Fruit fly (Drosophila melanogaster) whole organism, embryonic: ENCODE measurements around the gene NimB5.

Experiments
- Abd-B ChIP-seq: fragments of 200-800 bp; sonication (Bioruptor generic); optimal IDR thresholded peaks from 2 replicates; lab custom pipeline; 2018; ENCODE audit warnings: missing biosample characterization, mild to moderate bottlenecking, missing genetic modification characterization, moderate library complexity
- Adf1 ChIP-seq: fragments of 200-800 bp; sonication (Bioruptor generic); IDR thresholded peaks from 2 replicates; pipeline ENCODE4 v1.3.6; 2022; ENCODE audit warnings: missing biosample characterization, missing genetic modification characterization
- Antp ChIP-seq: fragments of 200-800 bp; sonication (Bioruptor generic); optimal IDR thresholded peaks from 3 replicates; lab custom pipeline; 2016; ENCODE audit warnings: missing biosample characterization, missing genetic modification characterization
- Atf3 ChIP-seq: fragments of 200-800 bp; sonication (Bioruptor generic); optimal IDR thresholded peaks from 3 replicates; lab custom pipeline; 2016; ENCODE audit warnings: missing biosample characterization, missing genetic modification characterization
- Blimp-1 ChIP-seq: fragments of 200-800 bp; sonication (Bioruptor generic); optimal IDR thresholded peaks from 3 replicates; lab custom pipeline; 2018; ENCODE audit warnings: missing biosample characterization, missing genetic modification characterization, mild to moderate bottlenecking, moderate library complexity, missing genetic modification reagents
- CG10543 ChIP-seq: fragments of 200-800 bp; sonication (Bioruptor generic); optimal IDR thresholded peaks from 3 replicates; lab custom pipeline; 2017; ENCODE audit warnings: missing biosample characterization, mild to moderate bottlenecking, missing genetic modification characterization, moderate library complexity
- CG11456 ChIP-seq: fragments of 200-800 bp; sonication (Bioruptor generic); IDR thresholded peaks from 3 replicates; pipeline ENCODE4 v1.3.6; 2022; ENCODE audit warnings: missing biosample characterization, missing genetic modification characterization
- CG15696 ChIP-seq: fragments of 200-800 bp; sonication (Bioruptor generic); optimal IDR thresholded peaks from 2 replicates; lab custom pipeline; 2019; ENCODE audit warnings: missing biosample characterization, mild to moderate bottlenecking, missing genetic modification characterization, moderate library complexity
- CG18011 ChIP-seq: fragments of 200-800 bp; sonication (Bioruptor generic); optimal IDR thresholded peaks from 2 replicates; lab custom pipeline; 2017; ENCODE audit warnings: missing biosample characterization, missing genetic modification characterization, mild to moderate bottlenecking, moderate library complexity, missing genotype
- CG34376 ChIP-seq: fragments of 200-800 bp; sonication (Bioruptor generic); optimal IDR thresholded peaks from 2 replicates; lab custom pipeline; 2018; ENCODE audit warnings: missing biosample characterization, mild to moderate bottlenecking, missing genetic modification characterization
- CG6854 ChIP-seq: fragments of 200-800 bp; sonication (Bioruptor generic); optimal IDR thresholded peaks from 3 replicates; lab custom pipeline; 2017; ENCODE audit warnings: missing biosample characterization, mild to moderate bottlenecking, missing genetic modification characterization
- CG8290 ChIP-seq, 3 experiments: fragments of 200-800 bp; sonication (Bioruptor generic); optimal IDR thresholded peaks; 2 replicates each; lab custom pipeline; 2016 to 2019; ENCODE audit warnings: missing biosample characterization in 3 of 3, missing genetic modification characterization in 3 of 3, mild to moderate bottlenecking in 2 of 3, moderate library complexity in 1 of 3
- CG9437 ChIP-seq: fragments of 200-800 bp; sonication (Bioruptor generic); optimal IDR thresholded peaks from 2 replicates; lab custom pipeline; 2018; ENCODE audit warnings: missing biosample characterization, mild to moderate bottlenecking, missing genetic modification characterization
- CoRest ChIP-seq: fragments of 200-800 bp; sonication (Bioruptor generic); optimal IDR thresholded peaks from 3 replicates; lab custom pipeline; 2018; ENCODE audit warnings: missing biosample characterization, mild to moderate bottlenecking, missing genetic modification characterization, moderate library complexity
- Dp ChIP-seq: fragments of 200-800 bp; sonication (Bioruptor generic); optimal IDR thresholded peaks from 2 replicates; lab custom pipeline; 2018; ENCODE audit warnings: missing biosample characterization, mild to moderate bottlenecking, missing genetic modification characterization, moderate library complexity
- Dref ChIP-seq: fragments of 200-800 bp; sonication (Bioruptor generic); IDR thresholded peaks from 2 replicates; pipeline ENCODE4 v1.3.6; 2022; ENCODE audit warnings: missing biosample characterization, missing genetic modification characterization
- Drgx ChIP-seq: fragments of 200-800 bp; sonication (Bioruptor generic); IDR thresholded peaks from 2 replicates; pipeline ENCODE4 v1.3.6; 2022; ENCODE audit warnings: missing biosample characterization, missing genetic modification characterization
- Ets65A ChIP-seq: fragments of 200-800 bp; sonication (Bioruptor generic); peaks from one replicate; lab custom pipeline; 2016; ENCODE audit warnings: missing biosample characterization, missing genetic modification characterization
- HHEX ChIP-seq: fragments of 200-800 bp; sonication (Bioruptor generic); optimal IDR thresholded peaks from 3 replicates; lab custom pipeline; 2017; ENCODE audit warnings: missing biosample characterization, mild to moderate bottlenecking, missing genetic modification characterization, missing genetic modification reagents
- Myb ChIP-seq: fragments of 200-800 bp; sonication (Bioruptor generic); optimal IDR thresholded peaks from 2 replicates; lab custom pipeline; 2016; ENCODE audit warnings: missing biosample characterization, missing genetic modification characterization
- Nf-YC ChIP-seq: fragments of 200-800 bp; optimal IDR thresholded peaks from 3 replicates; lab custom pipeline; 2019; ENCODE audit warnings: missing biosample characterization, mild to moderate bottlenecking, missing genetic modification characterization, moderate library complexity
- Oaz ChIP-seq: fragments of 200-800 bp; sonication (Bioruptor generic); IDR thresholded peaks from 2 replicates; pipeline ENCODE4 v1.3.6; 2022; ENCODE audit warnings: missing biosample characterization, missing genetic modification characterization
- Optix ChIP-seq: fragments of 200-800 bp; sonication (Bioruptor generic); IDR thresholded peaks from 3 replicates; pipeline ENCODE4 v1.3.6; 2022; ENCODE audit warnings: missing biosample characterization, missing genetic modification characterization
- Pdp1 ChIP-seq, 2 experiments: fragments of 200-800 bp; sonication (Bioruptor generic); optimal IDR thresholded peaks; 3 replicates each; lab custom pipeline; 2016; ENCODE audit warnings: missing biosample characterization in 2 of 2, missing genetic modification characterization in 2 of 2, mild to moderate bottlenecking in 1 of 2, moderate library complexity in 1 of 2
- croc ChIP-seq: fragments of 200-800 bp; sonication (Bioruptor generic); conservative IDR thresholded peaks from 3 replicates; pipeline ENCODE4 v1.3.6; 2022; ENCODE audit warnings: missing biosample characterization, missing genetic modification characterization
- crp ChIP-seq, 2 experiments: fragments of 200-800 bp; sonication (Bioruptor generic); optimal IDR thresholded peaks; 2 replicates in 1 of 2; 3 replicates in 1 of 2; lab custom pipeline; 2017; ENCODE audit warnings: missing biosample characterization in 2 of 2, missing genetic modification characterization in 2 of 2, mild to moderate bottlenecking in 1 of 2, moderate library complexity in 1 of 2
- dmrt99B ChIP-seq: fragments of 200-800 bp; sonication (Bioruptor generic); optimal IDR thresholded peaks from 2 replicates; lab custom pipeline; 2018; ENCODE audit warnings: missing biosample characterization, mild to moderate bottlenecking, missing genetic modification characterization, moderate library complexity
- fd102C ChIP-seq: fragments of 200-800 bp; sonication (Bioruptor generic); optimal IDR thresholded peaks from 2 replicates; lab custom pipeline; 2018; ENCODE audit warnings: missing biosample characterization, mild to moderate bottlenecking, missing genetic modification characterization, moderate library complexity
- kah ChIP-seq: fragments of 200-800 bp; sonication (Bioruptor generic); optimal IDR thresholded peaks from 2 replicates; lab custom pipeline; 2018; ENCODE audit warnings: missing biosample characterization, mild to moderate bottlenecking, missing genetic modification characterization
- lab ChIP-seq: fragments of 200-800 bp; sonication (Bioruptor generic); optimal IDR thresholded peaks from 3 replicates; lab custom pipeline; 2017; ENCODE audit warnings: missing biosample characterization, missing genetic modification characterization, mild to moderate bottlenecking, moderate library complexity, missing genetic modification reagents
- nerfin-2 ChIP-seq: fragments of 200-800 bp; sonication (Bioruptor generic); IDR thresholded peaks from 2 replicates; pipeline ENCODE4 v1.3.6; 2022; ENCODE audit warnings: missing biosample characterization, missing genetic modification characterization; ENCODE audit not compliant: partially characterized antibody
- pnt ChIP-seq: fragments of 200-800 bp; sonication (Bioruptor generic); optimal IDR thresholded peaks from 3 replicates; lab custom pipeline; 2016; ENCODE audit warnings: missing biosample characterization, missing genetic modification characterization
- sima ChIP-seq: fragments of 200-800 bp; sonication (Bioruptor generic); optimal IDR thresholded peaks from 2 replicates; lab custom pipeline; 2016; ENCODE audit warnings: missing biosample characterization, missing genetic modification characterization
- stwl ChIP-seq: fragments of 200-800 bp; sonication (Bioruptor generic); optimal IDR thresholded peaks from 3 replicates; lab custom pipeline; 2018; ENCODE audit warnings: missing biosample characterization, mild to moderate bottlenecking, missing genetic modification characterization, moderate library complexity
- sug ChIP-seq: fragments of 200-800 bp; optimal IDR thresholded peaks from 2 replicates; lab custom pipeline; 2019; ENCODE audit warnings: missing biosample characterization, mild to moderate bottlenecking, missing genetic modification characterization, moderate library complexity
- wor ChIP-seq: fragments of 200-800 bp; sonication (Bioruptor generic); IDR thresholded peaks from 2 replicates; pipeline ENCODE4 v1.3.6; 2022; ENCODE audit warnings: missing biosample characterization, missing genetic modification characterization
- zfh1 ChIP-seq: fragments of 200-800 bp; sonication (Bioruptor generic); IDR thresholded peaks from 3 replicates; pipeline ENCODE4 v1.3.6; 2022; ENCODE audit warnings: missing biosample characterization, missing genetic modification characterization

The NimB5 gene

DNA sequence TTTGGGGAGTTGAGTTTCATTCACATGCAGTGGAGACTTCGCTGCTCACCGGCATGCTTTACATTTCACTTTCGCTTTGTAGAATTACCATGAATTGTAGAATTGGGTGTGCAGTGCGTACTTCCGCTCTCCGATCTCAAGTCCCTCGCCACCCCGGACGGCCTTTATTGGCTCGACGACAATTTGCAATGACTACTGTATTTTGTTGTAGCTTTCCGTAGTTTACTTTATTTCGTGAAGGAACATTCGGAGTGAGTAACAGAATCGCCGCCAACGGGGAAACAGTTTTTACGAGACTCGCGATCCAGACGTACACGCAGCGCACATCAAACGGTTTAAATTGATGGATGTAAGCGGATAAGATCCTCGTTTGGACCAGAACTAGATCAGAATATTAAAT is 12.7 kb upstream of the NimB5 start, which contains the start of gene NimA:
NimA (plus strand) TSS at position 301 of the 400 bp plus-strand sequence.
- TF ChIP-seq Blimp-1, result peak; percentile 17
- TF ChIP-seq Dref (GFP tag; lab: Robert Waterston, UW), result no peak
- 0 out of 2 replicates have a peak, but pooled peaks have one; percentile 21 for TF ChIP-seq Drgx
- TF ChIP-seq, all 482 proteins: peak for 2

DNA sequence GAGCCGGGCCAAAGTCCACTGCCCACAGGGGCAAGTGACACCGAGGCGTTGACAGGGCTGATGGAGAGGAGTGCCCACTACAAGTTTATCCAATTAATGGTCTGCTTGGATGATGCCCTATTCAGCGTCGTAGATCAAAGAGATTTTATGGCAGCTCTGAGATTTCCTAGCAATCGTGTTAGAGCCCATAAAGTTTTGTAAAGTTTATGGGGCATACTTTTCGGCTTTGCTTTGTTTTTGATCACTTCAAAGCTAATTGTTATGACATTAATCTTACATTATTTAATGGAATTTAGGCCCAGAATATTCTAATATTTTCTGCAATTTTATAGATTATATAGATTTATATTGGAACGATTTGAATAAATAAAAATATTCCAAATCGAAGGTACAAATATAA is 9.6 kb upstream of the NimB5 start:
- TF ChIP-seq lab (no peak), pnt (no peak), Dp (GFP tag; lab: Kevin White, UChicago) (no peak), sima (GFP tag; lab: Kevin White, UChicago) (no peak), Ets65A (GFP tag; lab: Kevin White, UChicago) (no peak), Nf-YC (no peak), CG9437 (GFP tag; lab: Kevin White, UChicago) (no peak), Oaz (GFP tag; lab: Robert Waterston, UW) (no peak), Abd-B (GFP tag; lab: Kevin White, UChicago) (peak; percentile 27), Atf3 (GFP tag; lab: Kevin White, UChicago) (no peak), Optix (GFP tag; lab: Robert Waterston, UW) (0 out of 3 replicates have a peak, but pooled peaks have one; percentile 10), crp (GFP tag; optimal IDR thresholded peaks at IDR 0.05; lab: Kevin White, UChicago) (no peak), kah (no peak), CG18011 (peak; percentile 95), stwl (tag; lab: Kevin White, UChicago) (peak; percentile 50), CG11456 (GFP tag; lab: Robert Waterston, UW) (0 out of 3 replicates have a peak, but pooled peaks have one; percentile 4), HHEX (GFP tag; lab: Kevin White, UChicago) (no peak), CG8290 (GFP tag; optimal IDR thresholded peaks at IDR 0.05; lab: Kevin White, UChicago) (no peak), CG8290 (tag; optimal IDR thresholded peaks at IDR 0.05; lab: Kevin White, UChicago) (no peak), zfh1 (GFP tag; lab: Robert Waterston, UW) (no peak), CG15696 (tag; lab: Kevin White, UChicago) (no peak), Antp (GFP tag; lab: Kevin White, UChicago) (no peak), fd102C (GFP tag; lab: Kevin White, UChicago) (no peak)

- TF ChIP-seq dmrt99B (no peak), CoRest (tag; lab: Kevin White, UChicago) (no peak), Adf1 (GFP tag; lab: Robert Waterston, UW) (no peak), CG6854 (GFP tag; lab: Kevin White, UChicago) (no peak), Ets65A (GFP tag; lab: Kevin White, UChicago) (peak; percentile 67), Myb (no peak), wor (GFP tag; lab: Robert Waterston, UW) (no peak)
Measured at dm6 chr2L:13963467-13964122, 6.4 kb upstream of the NimB5 start, which contains the start of gene NimB1. NimB1 (plus strand) TSS chr2L:13963507.

- TF ChIP-seq CG34376 (GFP tag; lab: Kevin White, UChicago), result peak; percentile 81
- TF ChIP-seq Pdp1 (GFP tag; optimal IDR thresholded peaks at IDR 0.05; lab: Kevin White, UChicago), result peak in 1 of 2 experiments; percentile 14
- no peak for TF ChIP-seq croc (GFP tag; lab: Robert Waterston, UW)
- TF ChIP-seq CG10543, result peak; percentile 21
- no peak for TF ChIP-seq nerfin-2
- TF ChIP-seq sug (tag; lab: Kevin White, UChicago), result peak; percentile 19
Measured at dm6 chr2L:13966732-13967316, 3.2 kb upstream of the NimB5 start, which contains the start of gene NimB2. NimB2 (minus strand) TSS chr2L:13967018.
